Worm (Caenorhabditis elegans) whole organism, young adult: Measurements from ENCODE around the gene pct-1.

Source experiments
- ZK185.1 ChIP-seq: sonication (generic microtip); optimal IDR thresholded peaks from 2 replicates; lab custom pipeline; 2016; ENCODE audit warnings: mild to moderate bottlenecking, missing genetic modification characterization, missing compliant biosample characterization; ENCODE audit not compliant: poor library complexity, severe bottlenecking
- egl-18 ChIP-seq: fragments of 200-800 bp; sonication (Bioruptor generic); IDR thresholded peaks from 2 replicates; pipeline ENCODE4 v1.3.6; 2022; ENCODE audit warnings: missing genetic modification reagents, missing genetic modification characterization, missing compliant biosample characterization

ce11 chrIV:8219987-8220386 lies 43.7 kb downstream of the pct-1 start, which contains the start of gene ocr-2:
- TF ChIP-seq egl-18 (GFP tag; lab: Robert Waterston, UW) (no peak), ZK185.1 (tag; lab: Kevin White, UChicago) (no peak)
